Worm (Caenorhabditis elegans): ENCODE measurements around the gene cyn-11.

Gene cyn-11

ce11 chrII:8743379-8744173 is 27.5 kb upstream of the cyn-11 start, which contains the start of gene mak-1 (continued):
- TF ChIP-seq mdl-1 (tag; optimal IDR thresholded peaks at IDR 0.05) (peak in 1 of 2 experiments; percentile 65), fkh-4 (tag; optimal IDR thresholded peaks at IDR 0.05; ENCODE audit: borderline replicate concordance) (no peak), ztf-4 (tag; optimal IDR thresholded peaks at IDR 0.05) (no peak), nhr-71 (tag; optimal IDR thresholded peaks at IDR 0.05) (peak; percentile 60), tbx-2 (tag; optimal IDR thresholded peaks at IDR 0.05) (peak; percentile 47), C16A3.4 (tag; optimal IDR thresholded peaks at IDR 0.05) (no peak), lin-15B (tag; optimal IDR thresholded peaks at IDR 0.05) (no peak), nhr-20 (tag; optimal IDR thresholded peaks at IDR 0.05) (peak; percentile 81), lin-14 (GFP tag; optimal IDR thresholded peaks at IDR 0.05) (peak; percentile 2), Y116A8C.19 (tag; optimal IDR thresholded peaks at IDR 0.05; ENCODE audit: borderline replicate concordance) (no peak), zag-1 (tag; optimal IDR thresholded peaks at IDR 0.05) (no peak), ama-1 (optimal IDR thresholded peaks at IDR 0.05) (peak; percentile 55), pqm-1 (tag; optimal IDR thresholded peaks at IDR 0.05) (no peak), ets-5 (GFP tag; IDR thresholded peaks at IDR 0.05) (no peak), lin-39 (tag; optimal IDR thresholded peaks at IDR 0.05) (no peak), alr-1 (tag; optimal IDR thresholded peaks at IDR 0.05; ENCODE audit: borderline replicate concordance) (no peak), mep-1 (tag; optimal IDR thresholded peaks at IDR 0.05) (peak; percentile 2), dpl-1 (GFP tag; optimal IDR thresholded peaks at IDR 0.05) (peak in 1 of 3 experiments; percentile 24), swsn-7 (tag; optimal IDR thresholded peaks at IDR 0.05) (peak; percentile 11), unc-130 (tag; optimal IDR thresholded peaks at IDR 0.05) (peak; percentile 17), lir-3 (tag; optimal IDR thresholded peaks at IDR 0.05; ENCODE audit: poor library complexity) (peak; percentile 42), efl-1 (optimal IDR thresholded peaks at IDR 0.05) (no peak), efl-1 (GFP tag; optimal IDR thresholded peaks at IDR 0.05 in 1 of 2) (no peak), nhr-28 (tag; optimal IDR thresholded peaks at IDR 0.05) (no peak), jun-1 (tag; optimal IDR thresholded peaks at IDR 0.05) (no peak), lsy-2 (tag; optimal IDR thresholded peaks at IDR 0.05) (peak in 1 of 2 experiments; percentile 20), nhr-19 (GFP tag; conservative IDR thresholded peaks at IDR 0.05) (peak; percentile 61), nhr-11 (tag; optimal IDR thresholded peaks at IDR 0.05) (no peak), unc-30 (tag; optimal IDR thresholded peaks at IDR 0.05) (no peak), ceh-82 (tag; optimal IDR thresholded peaks at IDR 0.05) (no peak), aha-1 (tag; optimal IDR thresholded peaks at IDR 0.05) (no peak), ceh-90 (tag; optimal IDR thresholded peaks at IDR 0.05) (no peak), elt-2 (tag; optimal IDR thresholded peaks at IDR 0.05) (peak; percentile 71), blmp-1 (tag; optimal IDR thresholded peaks at IDR 0.05) (peak; percentile 56), fkh-10 (GFP tag; optimal IDR thresholded peaks at IDR 0.05) (no peak), rnt-1 (tag; optimal IDR thresholded peaks at IDR 0.05) (peak; percentile 49), vab-15 (tag; optimal IDR thresholded peaks at IDR 0.05) (no peak), nhr-84 (tag; optimal IDR thresholded peaks at IDR 0.05) (no peak), nhr-237 (tag; optimal IDR thresholded peaks at IDR 0.05) (no peak), ceh-63 (GFP tag; optimal IDR thresholded peaks at IDR 0.05) (no peak), mef-2 (tag; optimal IDR thresholded peaks at IDR 0.05) (no peak), nhr-85 (tag) (peak; percentile 86), egl-13 (tag; optimal IDR thresholded peaks at IDR 0.05) (no peak), fkh-8 (tag; optimal IDR thresholded peaks at IDR 0.05) (no peak), ces-1 (GFP tag; optimal IDR thresholded peaks at IDR 0.05) (no peak), nhr-77 (tag; optimal IDR thresholded peaks at IDR 0.05) (no peak), pax-3 (tag; optimal IDR thresholded peaks at IDR 0.05) (no peak), ceh-88 (GFP tag; IDR thresholded peaks at IDR 0.05) (no peak), xbp-1 (tag; optimal IDR thresholded peaks at IDR 0.05) (peak; percentile 17), hlh-4 (tag; optimal IDR thresholded peaks at IDR 0.05) (no peak), nhr-12 (tag; optimal IDR thresholded peaks at IDR 0.05) (no peak), nhr-47 (tag; optimal IDR thresholded peaks at IDR 0.05) (peak; percentile 22), lin-13 (GFP tag; optimal IDR thresholded peaks at IDR 0.05) (no peak)
